Worm (Caenorhabditis elegans): ENCODE data around the gene F13E9.11.

DNA sequence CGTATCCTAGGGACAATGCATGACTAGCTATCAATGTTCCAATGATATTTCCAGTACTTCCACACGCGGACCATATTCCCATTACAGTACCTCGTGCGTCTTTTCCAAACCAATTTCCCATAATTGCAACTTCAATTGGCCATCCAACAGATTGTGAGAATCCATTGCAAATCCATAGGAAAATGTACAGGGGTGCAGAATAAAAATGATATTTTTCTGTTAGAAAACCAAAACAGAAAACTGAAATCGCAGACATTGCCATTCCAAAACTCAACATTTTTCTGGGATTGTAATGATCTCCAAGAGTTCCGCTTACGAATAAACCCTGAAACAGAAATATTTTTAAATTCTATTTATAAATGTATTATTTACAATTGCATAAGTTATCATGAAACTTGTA lies 17.8 kb downstream of the F13E9.11 start:
- TF ChIP-seq ztf-26 (tag; optimal IDR thresholded peaks at IDR 0.05), result no peak
- TF ChIP-seq somi-1 (GFP tag; optimal IDR thresholded peaks at IDR 0.05), result no peak
- no peak for TF ChIP-seq lsl-1 (GFP tag; optimal IDR thresholded peaks at IDR 0.05)
- no peak for TF ChIP-seq lag-1 (GFP tag; IDR thresholded peaks at IDR 0.05)
- no peak for TF ChIP-seq sea-2 (GFP tag; IDR thresholded peaks at IDR 0.05)
- no peak for TF ChIP-seq nhr-120 (GFP tag; IDR thresholded peaks at IDR 0.05)
- TF ChIP-seq F57A8.1 (GFP tag; optimal IDR thresholded peaks at IDR 0.05), result no peak
